Worm (Caenorhabditis elegans): ENCODE results near the gene nduv-2.

ce11 chrV:13575866-13576265, 49.5 kb downstream of the nduv-2 start:
- TF ChIP-seq ama-1 (optimal IDR thresholded peaks at IDR 0.05) (no peak), lin-39 (tag; optimal IDR thresholded peaks at IDR 0.05) (no peak), unc-39 (tag; optimal IDR thresholded peaks at IDR 0.05) (no peak), D1046.2 (GFP tag; IDR thresholded peaks at IDR 0.05) (no peak), tag-97 (GFP tag; IDR thresholded peaks at IDR 0.05) (no peak)

Measured in whole organism, L4 larva.